Fruit fly (Drosophila melanogaster): ENCODE measurements around the gene CG4271.

DNA sequence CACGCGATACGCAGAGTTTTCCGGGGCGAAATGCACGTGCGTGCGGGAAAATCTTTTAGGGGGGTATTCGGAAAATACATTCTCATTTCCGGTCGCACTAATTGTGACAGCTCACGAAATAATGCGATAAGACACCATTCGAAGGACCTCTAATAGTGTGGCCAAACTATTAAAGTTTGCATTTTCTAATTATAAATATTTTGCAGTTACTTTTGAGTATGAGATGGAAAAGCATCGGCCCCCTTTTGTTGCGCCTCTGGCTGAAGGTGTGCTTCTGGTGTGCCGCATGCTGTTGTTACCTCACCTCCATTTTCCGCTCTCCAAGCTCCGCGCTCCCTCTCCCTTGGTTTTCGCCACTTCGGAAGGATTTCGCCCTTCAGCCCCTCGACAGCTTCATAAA is 29.2 kb downstream of the CG4271 start:
- no peak for TF ChIP-seq CG8478 (optimal IDR thresholded peaks at IDR 0.05)
- TF ChIP-seq CTCF (optimal IDR thresholded peaks at IDR 0.05), result no peak

Measured in S2 (cell line).